Worm (Caenorhabditis elegans) whole organism, young adult: ENCODE measurements around the gene Y61A9LA.12.
A peak's percentile ranks its signal among the peaks of the same experiment; 100 is the strongest.
"Not testable (repeated sequence)": the region's sequence is repeated elsewhere in the genome, so short reads cannot be mapped to it uniquely, and the experiment has no call there.

Source experiments
- B0035.1 ChIP-seq: sonication (generic microtip); optimal IDR thresholded peaks from 2 replicates; lab custom pipeline; 2016; ENCODE audit warnings: missing genetic modification characterization, mild to moderate bottlenecking, missing compliant biosample characterization, missing genotype, missing genetic modification reagents
- C06A6.2 ChIP-seq: fragments of 200-800 bp; sonication (Bioruptor generic); conservative IDR thresholded peaks from 2 replicates; pipeline ENCODE4 v1.3.6; 2022; ENCODE audit warnings: missing genetic modification characterization, missing compliant biosample characterization
- F10E7.11 ChIP-seq: sonication (generic microtip); optimal IDR thresholded peaks from 2 replicates; lab custom pipeline; 2017; ENCODE audit warnings: mild to moderate bottlenecking, missing genetic modification characterization, moderate library complexity, missing compliant biosample characterization
- F55B11.4 ChIP-seq: sonication (generic microtip); optimal IDR thresholded peaks from 2 replicates; lab custom pipeline; 2016; ENCODE audit warnings: missing compliant biosample characterization, missing genetic modification characterization, borderline replicate concordance; ENCODE audit not compliant: insufficient read depth
- F57C9.4 ChIP-seq: sonication (generic microtip); optimal IDR thresholded peaks from 2 replicates; lab custom pipeline; 2017; ENCODE audit warnings: mild to moderate bottlenecking, missing genetic modification characterization, missing compliant biosample characterization
- T26A5.8 ChIP-seq: sonication (generic microtip); optimal IDR thresholded peaks from 2 replicates; lab custom pipeline; 2016; ENCODE audit warnings: missing genetic modification characterization, missing compliant biosample characterization
- Y56A3A.18 ChIP-seq: fragments of 200-800 bp; sonication (Bioruptor generic); IDR thresholded peaks from 2 replicates; pipeline ENCODE4 v1.3.6; 2022; ENCODE audit warnings: missing genetic modification reagents, missing genetic modification characterization, missing compliant biosample characterization
- Y95B8A.8 ChIP-seq: fragments of 200-800 bp; sonication (Bioruptor generic); IDR thresholded peaks from 2 replicates; pipeline ENCODE4 v1.3.6; 2022; ENCODE audit warnings: missing genetic modification reagents, missing genetic modification characterization, missing compliant biosample characterization
- akir-1 ChIP-seq: fragments of 200-800 bp; sonication (Bioruptor generic); optimal IDR thresholded peaks from 2 replicates; lab custom pipeline; 2018; ENCODE audit warnings: mild to moderate bottlenecking, missing genetic modification characterization, moderate library complexity, missing compliant biosample characterization
- aptf-2 ChIP-seq: fragments of 200-800 bp; sonication (Bioruptor generic); conservative IDR thresholded peaks from 2 replicates; pipeline ENCODE4 v1.3.6; 2022; ENCODE audit warnings: missing genetic modification reagents, missing genetic modification characterization, missing compliant biosample characterization
- aptf-3 ChIP-seq: fragments of 200-800 bp; sonication (Bioruptor generic); IDR thresholded peaks from 2 replicates; pipeline ENCODE4 v1.3.6; 2022; ENCODE audit warnings: missing genetic modification characterization, missing compliant biosample characterization
- attf-6 ChIP-seq: fragments of 200-800 bp; sonication (Bioruptor generic); IDR thresholded peaks from 2 replicates; pipeline ENCODE4 v1.3.6; 2022; ENCODE audit warnings: missing genetic modification reagents, missing genetic modification characterization, missing compliant biosample characterization
- bed-1 ChIP-seq: fragments of 200-800 bp; sonication (Bioruptor generic); IDR thresholded peaks from 2 replicates; pipeline ENCODE4 v1.3.6; 2022; ENCODE audit warnings: missing genetic modification reagents, missing genetic modification characterization, missing compliant biosample characterization
- cebp-2 ChIP-seq: fragments of 200-800 bp; sonication (Bioruptor generic); IDR thresholded peaks from 2 replicates; pipeline ENCODE4 v1.3.6; 2022; ENCODE audit warnings: missing genetic modification characterization, missing compliant biosample characterization
- ceh-100 ChIP-seq: fragments of 200-800 bp; sonication (Bioruptor generic); IDR thresholded peaks from 2 replicates; pipeline ENCODE4 v1.3.6; 2022; ENCODE audit warnings: missing genetic modification reagents, missing genetic modification characterization, missing compliant biosample characterization
- ceh-58 ChIP-seq: fragments of 200-800 bp; sonication (Bioruptor generic); IDR thresholded peaks from 2 replicates; pipeline ENCODE4 v1.3.6; 2022; ENCODE audit warnings: missing genetic modification characterization, missing compliant biosample characterization
- efl-1 ChIP-seq: fragments of 150-350 bp; optimal IDR thresholded peaks from 2 replicates; lab custom pipeline; 2014; ENCODE audit warnings: missing biosample characterization, missing genetic modification reagents, missing genetic modification characterization
- egl-18 ChIP-seq: fragments of 200-800 bp; sonication (Bioruptor generic); IDR thresholded peaks from 2 replicates; pipeline ENCODE4 v1.3.6; 2022; ENCODE audit warnings: missing genetic modification reagents, missing genetic modification characterization, missing compliant biosample characterization
- him-1 ChIP-seq: sonication (generic microtip); optimal IDR thresholded peaks from 2 replicates; lab custom pipeline; 2016; ENCODE audit warnings: missing genotype, missing genetic modification reagents, missing genetic modification characterization, missing compliant biosample characterization
- hlh-12 ChIP-seq: sonication (generic microtip); optimal IDR thresholded peaks from 2 replicates; lab custom pipeline; 2016; ENCODE audit warnings: missing genetic modification characterization, missing compliant biosample characterization
- hmg-20 ChIP-seq: fragments of 200-800 bp; sonication (Bioruptor generic); IDR thresholded peaks from 2 replicates; pipeline ENCODE4 v1.3.6; 2022; ENCODE audit warnings: missing genetic modification reagents, missing genetic modification characterization, missing compliant biosample characterization
- hrde-1 ChIP-seq: sonication (generic microtip); optimal IDR thresholded peaks from 2 replicates; lab custom pipeline; 2016; ENCODE audit warnings: missing genetic modification characterization, mild to moderate bottlenecking, missing compliant biosample characterization, moderate library complexity, missing genotype, missing genetic modification reagents, borderline replicate concordance
- lag-1 ChIP-seq: fragments of 200-800 bp; sonication (Bioruptor generic); IDR thresholded peaks from 2 replicates; pipeline ENCODE4 v1.3.6; 2022; ENCODE audit warnings: missing genetic modification reagents, missing genetic modification characterization, missing compliant biosample characterization
- let-526 ChIP-seq: fragments of 200-800 bp; sonication (Bioruptor generic); IDR thresholded peaks from 2 replicates; pipeline ENCODE4 v1.3.6; 2022; ENCODE audit warnings: missing genetic modification reagents, missing genetic modification characterization, missing compliant biosample characterization
- let-607 ChIP-seq, 2 experiments: fragments of 200-800 bp in 1 of 2; sonication (Bioruptor generic) in 1 of 2; sonication (generic microtip) in 1 of 2; optimal IDR thresholded peaks; 2 replicates each; lab custom pipeline; 2016 to 2018; ENCODE audit warnings: mild to moderate bottlenecking in 2 of 2, missing compliant biosample characterization in 2 of 2, missing genetic modification characterization in 2 of 2, moderate library complexity in 2 of 2, missing genotype in 1 of 2
- mcd-1 ChIP-seq: fragments of 200-800 bp; sonication (Bioruptor generic); IDR thresholded peaks from 2 replicates; pipeline ENCODE4 v1.3.6; 2022; ENCODE audit warnings: missing genetic modification reagents, missing genetic modification characterization, missing compliant biosample characterization
- nfyb-1 ChIP-seq: fragments of 200-800 bp; sonication (Bioruptor generic); IDR thresholded peaks from 2 replicates; pipeline ENCODE4 v1.3.6; 2022; ENCODE audit warnings: missing genetic modification reagents, missing genetic modification characterization, missing compliant biosample characterization
- nhr-179 ChIP-seq: sonication (generic microtip); optimal IDR thresholded peaks from 2 replicates; lab custom pipeline; 2016; ENCODE audit warnings: mild to moderate bottlenecking, missing genetic modification characterization, missing compliant biosample characterization
- pbrm-1 ChIP-seq: fragments of 200-800 bp; sonication (Bioruptor generic); IDR thresholded peaks from 2 replicates; pipeline ENCODE4 v1.3.6; 2022; ENCODE audit warnings: missing genetic modification reagents, missing genetic modification characterization, missing compliant biosample characterization
- pha-4 ChIP-seq: fragments of 150-350 bp; sonication (generic microtip); optimal IDR thresholded peaks from 2 replicates; lab custom pipeline; 2014; ENCODE audit warnings: missing biosample characterization, missing genetic modification reagents, missing genetic modification characterization
- rpc-1 ChIP-seq, 2 experiments: fragments of 150-350 bp in 1 of 2; sonication (generic microtip) in 1 of 2; optimal IDR thresholded peaks; 2 replicates each; lab custom pipeline; 2014 to 2018; ENCODE audit warnings: missing biosample characterization in 1 of 2, missing genetic modification characterization in 1 of 2, missing genetic modification reagents in 1 of 2, missing genotype in 1 of 2
- snpc-1.3 ChIP-seq: sonication (generic microtip); optimal IDR thresholded peaks from 2 replicates; lab custom pipeline; 2017; ENCODE audit warnings: missing genetic modification characterization, mild to moderate bottlenecking, missing compliant biosample characterization, antibody characterized with exemption, moderate library complexity, missing genotype, missing genetic modification reagents; ENCODE audit not compliant: insufficient read depth
- snpc-3.4 ChIP-seq: sonication (generic microtip); optimal IDR thresholded peaks from 2 replicates; lab custom pipeline; 2017; ENCODE audit warnings: missing genetic modification characterization, mild to moderate bottlenecking, missing compliant biosample characterization, antibody characterized with exemption, moderate library complexity, missing genotype, missing genetic modification reagents
- somi-1 ChIP-seq: fragments of 200-800 bp; sonication (Bioruptor generic); optimal IDR thresholded peaks from 2 replicates; lab custom pipeline; 2018; ENCODE audit warnings: mild to moderate bottlenecking, missing genetic modification characterization, missing compliant biosample characterization
- unc-62 ChIP-seq: fragments of 150-350 bp; optimal IDR thresholded peaks from 2 replicates; lab custom pipeline; 2014; ENCODE audit warnings: missing biosample characterization, missing genetic modification reagents, missing genetic modification characterization
- zfh-2 ChIP-seq: fragments of 200-800 bp; sonication (Bioruptor generic); conservative IDR thresholded peaks from 2 replicates; pipeline ENCODE4 v1.3.6; 2022; ENCODE audit warnings: missing genetic modification reagents, missing genetic modification characterization, missing compliant biosample characterization
- zim-3 ChIP-seq: sonication (generic microtip); optimal IDR thresholded peaks from 2 replicates; lab custom pipeline; 2017; ENCODE audit warnings: mild to moderate bottlenecking, missing genetic modification characterization, moderate library complexity, missing compliant biosample characterization
- ztf-25 ChIP-seq: fragments of 200-800 bp; sonication (Bioruptor generic); IDR thresholded peaks from 2 replicates; pipeline ENCODE4 v1.3.6; 2022; ENCODE audit warnings: missing genetic modification reagents, missing genetic modification characterization, missing compliant biosample characterization
- ztf-28 ChIP-seq: fragments of 200-800 bp; sonication (Bioruptor generic); IDR thresholded peaks from 2 replicates; pipeline ENCODE4 v1.3.6; 2022; ENCODE audit warnings: missing genetic modification reagents, missing genetic modification characterization, missing compliant biosample characterization

Y61A9LA.12 gene

DNA sequence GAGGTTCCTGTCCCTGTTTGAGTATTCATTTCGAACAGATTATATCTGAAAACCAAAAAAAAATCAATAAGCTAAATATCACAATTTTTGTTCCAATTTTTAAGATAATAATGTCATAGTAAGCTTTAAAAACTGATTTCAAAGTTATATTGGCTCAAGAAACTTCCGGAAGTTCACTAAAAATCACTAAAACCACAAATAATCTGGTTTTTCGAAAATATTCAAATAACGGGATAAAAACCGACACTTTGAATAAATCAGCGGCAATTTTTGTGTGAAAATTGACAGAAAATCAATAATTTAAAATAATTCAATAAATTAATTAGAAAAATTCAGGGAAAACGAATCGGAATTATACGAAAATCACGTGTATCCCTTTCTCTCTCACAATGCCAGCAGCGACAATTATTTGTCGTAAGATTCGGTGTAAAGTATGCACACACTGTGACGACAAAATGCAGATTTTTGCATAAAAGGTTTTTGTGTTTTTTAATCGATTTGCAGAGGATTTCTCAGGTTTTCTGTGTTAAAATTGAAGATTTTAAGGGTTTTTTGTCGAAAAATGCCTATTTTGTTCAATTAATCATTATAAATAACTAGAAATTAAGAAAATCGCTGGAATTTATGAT, 16.4 kb downstream of the Y61A9LA.12 start, which contains the start of gene sut-2:
sut-2 (minus strand) TSS at position 51 of the 629 bp plus-strand sequence.
- TF ChIP-seq aptf-2: no peak
- no peak for TF ChIP-seq hrde-1
- no peak for TF ChIP-seq zfh-2 (GFP tag; lab: Robert Waterston, UW)
- TF ChIP-seq bed-1 (GFP tag; lab: Robert Waterston, UW): no peak
- no peak for TF ChIP-seq akir-1 (GFP tag; lab: Kevin White, UChicago)
- TF ChIP-seq snpc-3.4 (tag; lab: Kevin White, UChicago): no peak
- no peak for TF ChIP-seq lag-1 (GFP tag; lab: Robert Waterston, UW)
- no peak for TF ChIP-seq ceh-100
- no peak for TF ChIP-seq efl-1 (GFP tag; lab: Kevin White, UChicago)
- TF ChIP-seq snpc-1.3 (tag; lab: Kevin White, UChicago): no peak
- TF ChIP-seq unc-62: no peak
- no peak for TF ChIP-seq nfyb-1 (GFP tag; lab: Robert Waterston, UW)
- TF ChIP-seq ztf-25 (GFP tag; lab: Robert Waterston, UW): no peak
- no peak for TF ChIP-seq B0035.1 (tag; lab: Kevin White, UChicago)
- no peak for TF ChIP-seq somi-1
- TF ChIP-seq, all 124 proteins: peak for 0

DNA sequence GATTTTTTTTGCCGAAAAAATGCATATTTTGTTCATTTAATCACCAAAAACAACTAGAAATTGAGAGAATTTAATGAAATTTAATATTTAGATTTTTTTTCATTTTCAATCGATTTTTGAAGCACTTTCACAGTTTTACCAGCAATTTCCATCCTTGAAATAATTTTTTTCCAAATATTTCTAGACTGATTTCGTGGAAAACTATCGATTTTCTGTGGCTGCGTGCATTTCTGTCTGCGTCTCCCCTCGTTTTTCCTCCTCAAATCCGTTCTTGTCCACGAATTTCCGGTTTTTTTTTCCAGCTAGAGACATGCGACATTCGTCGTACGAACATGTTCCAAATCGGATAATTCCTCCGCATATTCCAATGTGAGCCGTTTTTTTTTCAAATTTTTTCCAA, 17.2 kb downstream of the Y61A9LA.12 start, which contains the start of gene Y61A9LA.3:
Y61A9LA.3 (plus strand) TSS at position 301 of the 400 bp plus-strand sequence.
- TF ChIP-seq Y56A3A.18 (GFP tag; lab: Robert Waterston, UW) (no peak), F57C9.4 (no peak), hmg-20 (GFP tag; lab: Robert Waterston, UW) (no peak), let-526 (GFP tag; lab: Robert Waterston, UW) (no peak), hlh-12 (tag; lab: Kevin White, UChicago) (no peak), F55B11.4 (tag; lab: Kevin White, UChicago) (no peak)

DNA sequence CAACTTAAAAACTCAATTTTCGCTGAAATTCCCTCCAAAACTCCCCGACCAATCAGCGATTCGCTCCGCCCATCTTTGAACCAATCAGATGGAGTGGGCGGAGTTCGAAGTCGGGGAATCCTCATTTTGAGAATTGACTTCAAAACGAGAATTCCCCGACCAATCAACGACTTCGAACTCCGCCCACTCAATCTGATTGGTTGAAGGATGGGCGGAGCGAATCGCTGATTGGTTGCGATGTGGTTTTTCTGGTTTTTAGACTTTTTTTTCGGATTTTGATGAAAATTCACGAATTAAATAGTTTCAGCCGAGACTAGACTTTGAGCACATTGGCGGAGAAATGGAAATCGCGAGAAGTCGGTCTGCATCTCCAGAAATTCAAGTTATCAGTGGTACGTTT, 18.3 kb downstream of the Y61A9LA.12 start:
- TF ChIP-seq nfyb-1 (GFP tag; lab: Robert Waterston, UW): peak; percentile 72
- no peak for TF ChIP-seq attf-6

DNA sequence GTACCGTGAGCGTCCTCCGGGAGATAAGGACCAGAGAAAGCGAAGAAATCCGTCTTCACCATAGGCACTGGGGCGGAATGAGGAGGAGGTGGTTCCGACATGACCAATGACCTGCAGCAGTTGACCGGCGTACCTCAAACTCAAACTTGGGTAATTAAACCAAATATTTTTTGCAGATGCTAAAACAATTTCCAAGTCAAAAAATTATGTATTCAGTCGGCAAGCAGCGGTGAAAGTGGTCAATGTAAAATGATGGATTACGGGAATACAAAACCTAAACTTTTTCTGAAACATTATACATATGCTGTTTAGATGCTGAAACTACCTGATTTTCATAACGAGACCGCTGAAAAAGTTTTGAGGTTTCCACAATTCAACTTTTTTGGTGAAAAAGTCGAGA, 20.2 kb downstream of the Y61A9LA.12 start, which contains the start of gene hpo-39:
hpo-39 (minus strand) TSS at position 101 of the 400 bp plus-strand sequence.
- TF ChIP-seq lag-1 (GFP tag; lab: Robert Waterston, UW); F10E7.11 (tag; lab: Kevin White, UChicago); rpc-1 (optimal IDR thresholded peaks at IDR 0.05; lab: Kevin White, UChicago); rpc-1 (tag; optimal IDR thresholded peaks at IDR 0.05; lab: Kevin White, UChicago): not testable (repeated sequence)

DNA sequence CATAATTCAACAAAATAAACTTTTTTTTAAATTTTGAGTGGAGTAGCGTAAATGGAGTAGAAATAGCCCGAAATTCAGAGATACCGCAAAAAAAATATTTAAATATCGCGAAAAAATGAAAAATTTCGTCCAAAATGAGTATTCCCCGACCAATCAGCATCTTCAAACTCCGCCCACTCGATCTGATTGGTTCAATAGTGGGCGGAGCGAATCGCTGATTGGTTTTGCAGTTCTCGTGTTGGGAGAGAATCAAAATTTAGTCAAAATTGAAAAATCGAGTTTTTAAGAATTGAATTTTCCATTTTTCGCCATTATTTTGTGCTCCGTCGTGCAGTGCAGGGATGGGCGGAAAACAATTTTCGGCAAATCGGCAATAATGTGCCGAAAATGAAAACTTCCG, 21.8 kb downstream of the Y61A9LA.12 start:
- TF ChIP-seq C06A6.2 (no peak), ceh-100 (no peak)
- TF ChIP-seq, all 124 proteins: peak for 0

DNA sequence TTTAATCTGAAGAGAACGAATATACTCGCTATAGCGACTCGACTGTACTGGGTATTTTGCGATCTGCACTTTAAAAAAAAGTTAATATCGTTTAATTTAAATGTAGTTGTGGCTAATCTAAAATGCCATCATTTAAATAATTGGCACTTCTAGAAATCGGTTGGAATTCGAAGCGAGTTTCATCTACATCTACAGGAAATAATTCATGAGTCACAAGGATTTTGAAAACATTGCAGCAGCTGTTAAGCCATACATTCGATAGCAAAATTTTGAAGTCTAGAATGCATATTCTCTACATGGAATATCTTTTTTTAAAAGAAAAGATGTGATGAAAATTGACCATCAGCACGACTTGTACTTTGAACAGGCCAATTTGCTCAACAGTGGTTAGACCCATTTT, 26.9 kb downstream of the Y61A9LA.12 start:
- TF ChIP-seq Y95B8A.8 (GFP tag; lab: Robert Waterston, UW) (no peak), lag-1 (GFP tag; lab: Robert Waterston, UW) (no peak), ztf-28 (GFP tag; lab: Robert Waterston, UW) (no peak), him-1 (no peak), cebp-2 (GFP tag; lab: Robert Waterston, UW) (no peak), aptf-3 (GFP tag; lab: Robert Waterston, UW) (no peak), ztf-25 (GFP tag; lab: Robert Waterston, UW) (no peak), pbrm-1 (GFP tag; lab: Robert Waterston, UW) (no peak), pha-4 (no peak), mcd-1 (no peak), let-607 (tag; optimal IDR thresholded peaks at IDR 0.05; lab: Kevin White, UChicago) (no peak), T26A5.8 (tag; lab: Kevin White, UChicago) (no peak), egl-18 (GFP tag; lab: Robert Waterston, UW) (no peak), zim-3 (tag; lab: Kevin White, UChicago) (no peak), nhr-179 (tag; lab: Kevin White, UChicago) (no peak), ceh-58 (GFP tag; lab: Robert Waterston, UW) (no peak)
